Fruit fly (Drosophila melanogaster) whole organism, wandering third instar larva: ENCODE measurements around the gene PIG-Wb.

Source experiments
- CG32264 ChIP-seq: fragments of 200-800 bp; sonication (Bioruptor generic); optimal IDR thresholded peaks from 2 replicates; lab custom pipeline; 2016; ENCODE audit warnings: missing biosample characterization, missing genetic modification characterization
- Hnf4 ChIP-seq: fragments of 200-800 bp; sonication (Bioruptor generic); optimal IDR thresholded peaks from 2 replicates; lab custom pipeline; 2016; ENCODE audit warnings: missing biosample characterization, mild to moderate bottlenecking, missing genetic modification characterization
- Myc ChIP-seq: fragments of >200 bp; optimal IDR thresholded peaks from 2 replicates; lab custom pipeline; 2017
- N ChIP-seq: fragments of >200 bp; optimal IDR thresholded peaks from 2 replicates; lab custom pipeline; 2018; ENCODE audit warnings: missing biosample characterization, missing external identifiers, missing genetic modification characterization
- OdsH ChIP-seq: fragments of 200-800 bp; sonication (Bioruptor generic); optimal IDR thresholded peaks from 2 replicates; lab custom pipeline; 2016; ENCODE audit warnings: missing biosample characterization, mild to moderate bottlenecking, missing genetic modification characterization
- br ChIP-seq: fragments of 200-800 bp; sonication (Bioruptor generic); optimal IDR thresholded peaks from 2 replicates; lab custom pipeline; 2016; ENCODE audit warnings: missing biosample characterization, missing genetic modification characterization
- brk ChIP-seq: fragments of 200-800 bp; sonication (Bioruptor generic); optimal IDR thresholded peaks from 2 replicates; lab custom pipeline; 2016; ENCODE audit warnings: missing biosample characterization, mild to moderate bottlenecking, missing genetic modification characterization
- dl ChIP-seq, 2 experiments: fragments of 175-275, 200-275 bp in 1 of 2; fragments of 200-275 bp in 1 of 2; sonication (Bioruptor generic); optimal IDR thresholded peaks; lab custom pipeline; 2018; ENCODE audit warnings: mild to moderate bottlenecking in 2 of 2, missing biosample characterization in 2 of 2, missing genetic modification characterization in 2 of 2, moderate library complexity in 2 of 2; ENCODE audit not compliant: partially characterized antibody in 2 of 2, insufficient read depth in 1 of 2
- foxo ChIP-seq, 2 experiments: fragments of 200-800 bp; sonication (Bioruptor generic); optimal IDR thresholded peaks; 2 replicates in 1 of 2; 3 replicates in 1 of 2; lab custom pipeline; 2016 to 2017; ENCODE audit warnings: missing biosample characterization in 2 of 2, missing genetic modification characterization in 2 of 2
- h ChIP-seq: fragments of 200-800 bp; sonication (Bioruptor generic); optimal IDR thresholded peaks from 3 replicates; lab custom pipeline; 2016; ENCODE audit warnings: missing biosample characterization, mild to moderate bottlenecking, missing genetic modification characterization
- jim ChIP-seq: fragments of 175-275, 200-325 bp; sonication (Bioruptor generic); optimal IDR thresholded peaks from 2 replicates; lab custom pipeline; 2016; ENCODE audit warnings: missing biosample characterization, mild to moderate bottlenecking, missing genetic modification characterization
- psq ChIP-seq: fragments of 200-800 bp; sonication (Bioruptor generic); optimal IDR thresholded peaks from 3 replicates; lab custom pipeline; 2017; ENCODE audit warnings: missing biosample characterization, mild to moderate bottlenecking, missing genetic modification characterization, moderate library complexity
- usp ChIP-seq: fragments of >200 bp; optimal IDR thresholded peaks from 2 replicates; lab custom pipeline; 2017; ENCODE audit warnings: missing biosample characterization, missing genetic modification characterization
- woc ChIP-seq: sonication (Bioruptor generic); optimal IDR thresholded peaks from 2 replicates; lab custom pipeline; 2016; ENCODE audit warnings: missing biosample characterization, mild to moderate bottlenecking, missing genetic modification characterization

DNA sequence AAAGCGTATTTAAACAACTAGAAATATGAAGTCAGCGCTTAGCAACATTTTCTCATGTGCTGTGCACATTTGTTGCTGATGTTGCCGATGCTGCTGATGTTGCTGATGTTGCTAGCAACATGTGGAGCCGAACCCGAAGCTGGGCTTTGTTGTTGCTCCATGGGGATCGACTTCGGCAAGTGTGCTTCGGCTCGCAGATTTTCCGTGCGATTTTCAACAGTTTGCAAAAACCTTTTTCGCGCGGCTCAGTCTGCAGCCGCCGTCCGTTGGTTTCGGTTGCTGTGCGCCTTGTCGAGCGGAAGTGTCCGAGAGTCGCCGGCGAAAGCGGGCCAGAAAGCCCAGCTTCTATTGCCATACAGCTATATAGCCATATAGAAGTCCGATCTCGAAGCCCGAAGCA is 49.3 kb downstream of the PIG-Wb start:
- TF ChIP-seq psq (GFP tag; lab: Kevin White, UChicago): no peak
- TF ChIP-seq usp: no peak
- TF ChIP-seq dl (GFP tag; optimal IDR thresholded peaks at IDR 0.05; lab: Kevin White, UChicago; ENCODE audit: insufficient read depth in 1 of 2, partially characterized antibody in 2 of 2): no peak
- no peak for TF ChIP-seq Myc (lab: Kevin White, UChicago)
- TF ChIP-seq woc (GFP tag; lab: Kevin White, UChicago): no peak
- TF ChIP-seq brk (GFP tag; lab: Kevin White, UChicago): no peak
- TF ChIP-seq br (GFP tag; lab: Kevin White, UChicago): no peak
- TF ChIP-seq OdsH (GFP tag; lab: Kevin White, UChicago): no peak
- TF ChIP-seq jim (GFP tag; lab: Kevin White, UChicago): no peak
- no peak for TF ChIP-seq N (GFP tag; lab: Kevin White, UChicago)
- no peak for TF ChIP-seq foxo (GFP tag; optimal IDR thresholded peaks at IDR 0.05; lab: Kevin White, UChicago)
- TF ChIP-seq Hnf4 (GFP tag; lab: Kevin White, UChicago): no peak
- no peak for TF ChIP-seq h (GFP tag; lab: Kevin White, UChicago)
- TF ChIP-seq CG32264: no peak
